Fruit fly (Drosophila melanogaster) whole organism, embryonic: ENCODE measurements around the gene ddbt.

Experiments used
- Abd-B ChIP-seq: fragments of 200-800 bp; sonication (Bioruptor generic); optimal IDR thresholded peaks from 2 replicates; lab custom pipeline; 2018; ENCODE audit warnings: missing biosample characterization, mild to moderate bottlenecking, missing genetic modification characterization, moderate library complexity
- B-H2 ChIP-seq: fragments of 200-800 bp; sonication (Bioruptor generic); optimal IDR thresholded peaks from 2 replicates; lab custom pipeline; 2018; ENCODE audit warnings: missing biosample characterization, mild to moderate bottlenecking, missing genetic modification characterization
- CG12299 ChIP-seq: fragments of 200-800 bp; sonication (Bioruptor generic); optimal IDR thresholded peaks from 2 replicates; lab custom pipeline; 2018; ENCODE audit warnings: missing biosample characterization, mild to moderate bottlenecking, missing genetic modification characterization
- CG13287 ChIP-seq: fragments of 200-800 bp; sonication (Bioruptor generic); IDR thresholded peaks from 2 replicates; pipeline ENCODE4 v1.3.6; 2022; ENCODE audit warnings: missing biosample characterization, missing genetic modification characterization; ENCODE audit not compliant: partially characterized antibody
- CG13624 ChIP-seq: fragments of 200-800 bp; sonication (Bioruptor generic); optimal IDR thresholded peaks from 2 replicates; lab custom pipeline; 2016; ENCODE audit warnings: missing biosample characterization, missing genetic modification characterization
- CG13894 ChIP-seq: fragments of 200-800 bp; sonication (Bioruptor generic); optimal IDR thresholded peaks from 3 replicates; lab custom pipeline; 2018; ENCODE audit warnings: missing biosample characterization, mild to moderate bottlenecking, missing genetic modification characterization, moderate library complexity
- CG14860 ChIP-seq: fragments of 200-800 bp; sonication (Bioruptor generic); IDR thresholded peaks from 3 replicates; pipeline ENCODE4 v1.3.6; 2022; ENCODE audit warnings: missing biosample characterization, missing genetic modification characterization; ENCODE audit not compliant: partially characterized antibody
- CG16779 ChIP-seq: fragments of 200-800 bp; sonication (Bioruptor generic); IDR thresholded peaks from 2 replicates; pipeline ENCODE4 v1.3.6; 2022; ENCODE audit warnings: missing biosample characterization, missing genetic modification characterization
- CG1792 ChIP-seq: fragments of 200-800 bp; sonication (Bioruptor generic); optimal IDR thresholded peaks from 2 replicates; lab custom pipeline; 2016; ENCODE audit warnings: missing biosample characterization, missing genetic modification characterization
- CG3995 ChIP-seq: fragments of 200-800 bp; sonication (Bioruptor generic); optimal IDR thresholded peaks from 3 replicates; lab custom pipeline; 2016; ENCODE audit warnings: missing biosample characterization, missing genetic modification characterization
- CG4707 ChIP-seq: fragments of 200-800 bp; sonication (Bioruptor generic); optimal IDR thresholded peaks from 2 replicates; lab custom pipeline; 2018; ENCODE audit warnings: missing biosample characterization, mild to moderate bottlenecking, missing genetic modification characterization, moderate library complexity
- CG7271 ChIP-seq: fragments of 200-800 bp; sonication (Bioruptor generic); optimal IDR thresholded peaks from 2 replicates; lab custom pipeline; 2018; ENCODE audit warnings: missing biosample characterization, mild to moderate bottlenecking, missing genetic modification characterization, moderate library complexity
- CG7372 ChIP-seq: fragments of 200-800 bp; sonication (Bioruptor generic); IDR thresholded peaks from 2 replicates; pipeline ENCODE4 v1.3.6; 2022; ENCODE audit warnings: missing biosample characterization, missing genetic modification characterization
- CG8089 ChIP-seq: fragments of 200-800 bp; sonication (Bioruptor generic); optimal IDR thresholded peaks from 3 replicates; lab custom pipeline; 2016; ENCODE audit warnings: missing biosample characterization, missing genetic modification characterization
- CG9727 ChIP-seq: fragments of 200-800 bp; sonication (Bioruptor generic); optimal IDR thresholded peaks from 3 replicates; lab custom pipeline; 2017; ENCODE audit warnings: missing biosample characterization, mild to moderate bottlenecking, missing genetic modification characterization
- Ets65A ChIP-seq: fragments of 200-800 bp; sonication (Bioruptor generic); peaks from one replicate; lab custom pipeline; 2016; ENCODE audit warnings: missing biosample characterization, missing genetic modification characterization
- Fer2 ChIP-seq: fragments of 200-800 bp; sonication (Bioruptor generic); optimal IDR thresholded peaks from 2 replicates; lab custom pipeline; 2018; ENCODE audit warnings: missing biosample characterization, mild to moderate bottlenecking, missing genetic modification characterization, moderate library complexity
- GATAe ChIP-seq: fragments of 200-800 bp; sonication (Bioruptor generic); conservative IDR thresholded peaks from 2 replicates; pipeline ENCODE4 v1.3.6; 2022; ENCODE audit warnings: missing biosample characterization, missing genetic modification characterization
- Hr3 ChIP-seq: fragments of 200-800 bp; sonication (Bioruptor generic); optimal IDR thresholded peaks from 3 replicates; lab custom pipeline; 2016; ENCODE audit warnings: missing biosample characterization, missing genetic modification characterization
- Hsf ChIP-seq: fragments of 200-800 bp; sonication (Bioruptor generic); optimal IDR thresholded peaks from 3 replicates; lab custom pipeline; 2016; ENCODE audit warnings: missing biosample characterization, missing genetic modification characterization
- Mrtf ChIP-seq: fragments of 200-800 bp; sonication (Bioruptor generic); IDR thresholded peaks from 3 replicates; pipeline ENCODE4 v1.3.6; 2022; ENCODE audit warnings: missing biosample characterization, missing genetic modification characterization
- NC2α ChIP-seq: fragments of 200-800 bp; sonication (Bioruptor generic); optimal IDR thresholded peaks from 2 replicates; lab custom pipeline; 2016; ENCODE audit warnings: missing biosample characterization, missing genetic modification characterization
- NC2β ChIP-seq: fragments of 200-800 bp; sonication (Bioruptor generic); optimal IDR thresholded peaks from 2 replicates; lab custom pipeline; 2016; ENCODE audit warnings: missing biosample characterization, missing genetic modification characterization
- Oaz ChIP-seq: fragments of 200-800 bp; sonication (Bioruptor generic); IDR thresholded peaks from 2 replicates; pipeline ENCODE4 v1.3.6; 2022; ENCODE audit warnings: missing biosample characterization, missing genetic modification characterization
- ac ChIP-seq: fragments of 200-800 bp; sonication (Bioruptor generic); optimal IDR thresholded peaks from 3 replicates; lab custom pipeline; 2017; ENCODE audit warnings: missing biosample characterization, mild to moderate bottlenecking, missing genetic modification characterization
- chn ChIP-seq: fragments of 200-800 bp; sonication (Bioruptor generic); optimal IDR thresholded peaks from 2 replicates; lab custom pipeline; 2016; ENCODE audit warnings: missing biosample characterization, missing genetic modification characterization
- en ChIP-seq: fragments of 200-800 bp; sonication (Bioruptor generic); optimal IDR thresholded peaks from 2 replicates; lab custom pipeline; 2016; ENCODE audit warnings: missing biosample characterization, missing genetic modification characterization
- esg ChIP-seq: fragments of 200-800 bp; sonication (Bioruptor generic); conservative IDR thresholded peaks from 2 replicates; pipeline ENCODE4 v1.3.6; 2022; ENCODE audit warnings: missing biosample characterization, missing genetic modification characterization
- exex ChIP-seq: fragments of 200-800 bp; sonication (Bioruptor generic); optimal IDR thresholded peaks from 4 replicates; lab custom pipeline; 2018; ENCODE audit warnings: missing biosample characterization, mild to moderate bottlenecking, missing genetic modification characterization, moderate library complexity
- fd3F ChIP-seq: fragments of 200-800 bp; sonication (Bioruptor generic); optimal IDR thresholded peaks from 2 replicates; lab custom pipeline; 2018; ENCODE audit warnings: missing biosample characterization, mild to moderate bottlenecking, missing genetic modification characterization, moderate library complexity
- ftz-f1 ChIP-seq: fragments of 200-800 bp; sonication (Bioruptor generic); optimal IDR thresholded peaks from 2 replicates; lab custom pipeline; 2016; ENCODE audit warnings: missing biosample characterization, missing genetic modification characterization
- h ChIP-seq: fragments of >200 bp; optimal IDR thresholded peaks from 2 replicates; lab custom pipeline; 2017
- ken ChIP-seq: fragments of 200-800 bp; sonication (Bioruptor generic); IDR thresholded peaks from 3 replicates; pipeline ENCODE4 v1.3.6; 2022; ENCODE audit warnings: missing biosample characterization, missing genetic modification characterization
- kni ChIP-seq: fragments of 200-800 bp; sonication (Bioruptor generic); optimal IDR thresholded peaks from 3 replicates; lab custom pipeline; 2017; ENCODE audit warnings: mild to moderate bottlenecking, missing biosample characterization, missing genetic modification reagents, missing genetic modification characterization
- lola ChIP-seq, 3 experiments: fragments of >200 bp in 2 of 3; fragments of 200-800 bp in 1 of 3; sonication (Bioruptor generic) in 1 of 3; optimal IDR thresholded peaks; 2 replicates each; lab custom pipeline; 2017 to 2019; ENCODE audit warnings: missing biosample characterization in 3 of 3, missing genetic modification characterization in 3 of 3, mild to moderate bottlenecking in 1 of 3, moderate library complexity in 1 of 3
- maf-S ChIP-seq: fragments of 200-800 bp; sonication (Bioruptor generic); optimal IDR thresholded peaks from 2 replicates; lab custom pipeline; 2016; ENCODE audit warnings: missing biosample characterization, missing genetic modification characterization
- nom ChIP-seq: fragments of 200-800 bp; sonication (Bioruptor generic); optimal IDR thresholded peaks from 2 replicates; lab custom pipeline; 2017; ENCODE audit warnings: missing biosample characterization, missing genetic modification characterization, mild to moderate bottlenecking, moderate library complexity, missing genetic modification reagents
- oc ChIP-seq: fragments of 200-800 bp; sonication (Bioruptor generic); optimal IDR thresholded peaks from 2 replicates; lab custom pipeline; 2018; ENCODE audit warnings: missing biosample characterization, mild to moderate bottlenecking, missing genetic modification characterization, moderate library complexity
- onecut ChIP-seq: fragments of 200-800 bp; sonication (Bioruptor generic); IDR thresholded peaks from 2 replicates; pipeline ENCODE4 v1.3.6; 2022; ENCODE audit warnings: missing biosample characterization, missing genetic modification characterization
- pan ChIP-seq, 4 experiments: fragments of >200 bp in 3 of 4; fragments of 200-800 bp in 1 of 4; sonication (Bioruptor generic) in 1 of 4; optimal IDR thresholded peaks in 3 of 4; IDR thresholded peaks in 1 of 4; 2 replicates each; pipeline versions ENCODE4 v1.3.6 to Lab custom; 2017 to 2022; ENCODE audit warnings: missing biosample characterization in 2 of 4, missing genetic modification characterization in 2 of 4, mixed read lengths in 1 of 4
- psq ChIP-seq: fragments of 200-800 bp; sonication (Bioruptor generic); optimal IDR thresholded peaks from 2 replicates; lab custom pipeline; 2017; ENCODE audit warnings: missing biosample characterization, missing genetic modification characterization
- sima ChIP-seq: fragments of 200-800 bp; sonication (Bioruptor generic); optimal IDR thresholded peaks from 2 replicates; lab custom pipeline; 2016; ENCODE audit warnings: missing biosample characterization, missing genetic modification characterization
- sisA ChIP-seq: fragments of 200-800 bp; sonication (Bioruptor generic); IDR thresholded peaks from 2 replicates; pipeline ENCODE4 v1.3.6; 2022; ENCODE audit warnings: missing biosample characterization, missing genetic modification characterization
- tio ChIP-seq: fragments of 200-800 bp; sonication (Bioruptor generic); optimal IDR thresholded peaks from 2 replicates; lab custom pipeline; 2017; ENCODE audit warnings: missing biosample characterization, missing genetic modification characterization, inconsistent platforms
- ttk ChIP-seq: fragments of 200-800 bp; sonication (Bioruptor generic); IDR thresholded peaks from 2 replicates; pipeline ENCODE4 v2.1.2; 2022; ENCODE audit warnings: missing biosample characterization, missing genetic modification characterization
- vnd ChIP-seq: fragments of 200-800 bp; sonication (Bioruptor generic); IDR thresholded peaks from 3 replicates; pipeline ENCODE4 v1.3.6; 2022; ENCODE audit warnings: missing biosample characterization, missing genetic modification characterization; ENCODE audit not compliant: partially characterized antibody
- z ChIP-seq: fragments of 200-800 bp; sonication (Bioruptor generic); IDR thresholded peaks from 3 replicates; pipeline ENCODE4 v1.3.6; 2022; ENCODE audit warnings: missing biosample characterization, missing genetic modification characterization
- zen ChIP-seq: fragments of 200-800 bp; sonication (Bioruptor generic); optimal IDR thresholded peaks from 3 replicates; lab custom pipeline; 2018; ENCODE audit warnings: missing biosample characterization, mild to moderate bottlenecking, missing genetic modification characterization, moderate library complexity
- zen2 ChIP-seq: fragments of 200-800 bp; sonication (Bioruptor generic); IDR thresholded peaks from 3 replicates; pipeline ENCODE4 v1.3.6; 2022; ENCODE audit warnings: missing biosample characterization, missing genetic modification characterization; ENCODE audit not compliant: partially characterized antibody

ddbt gene

dm6 chr3L:319145-320009 is 2.5 kb downstream of the ddbt start, which contains the start of gene fwd (continued):
- TF ChIP-seq tio (GFP tag; lab: Kevin White, UChicago) (no peak), CG13287 (GFP tag; lab: Robert Waterston, UW) (no peak; the same call in 1 of the 2 replicates), sisA (no peak), zen (peak; percentile 59), Mrtf (GFP tag; lab: Robert Waterston, UW) (no peak), CG7372 (no peak), CG1792 (GFP tag; lab: Kevin White, UChicago) (no peak), onecut (GFP tag; lab: Robert Waterston, UW) (peak; percentile 74), ttk (GFP tag; lab: Robert Waterston, UW) (peak; percentile 14; the same call in 1 of the 2 replicates), psq (GFP tag; lab: Kevin White, UChicago) (no peak), CG9727 (GFP tag; lab: Kevin White, UChicago) (peak; percentile 54), en (GFP tag; lab: Kevin White, UChicago) (peak; percentile 12), CG14860 (GFP tag; lab: Robert Waterston, UW) (no peak), Fer2 (tag; lab: Kevin White, UChicago) (no peak), Ets65A (GFP tag; lab: Kevin White, UChicago) (no peak), z (peak; percentile 85), CG4707 (GFP tag; lab: Kevin White, UChicago) (no peak), Oaz (no peak), CG16779 (no peak), chn (peak; percentile 6), exex (tag; lab: Kevin White, UChicago) (no peak), fd3F (no peak), pan (optimal IDR thresholded peaks at IDR 0.05; lab: Kevin White, UChicago) (no peak), pan (GFP tag; optimal IDR thresholded peaks at IDR 0.05 in 1 of 2, IDR thresholded peaks at IDR 0.05 in 1 of 2) (no peak), Hr3 (GFP tag; lab: Kevin White, UChicago) (no peak), B-H2 (GFP tag; lab: Kevin White, UChicago) (peak; percentile 39), ftz-f1 (GFP tag; lab: Kevin White, UChicago) (peak; percentile 56), ken (no peak; the same call in 2 of the 3 replicates), maf-S (GFP tag; lab: Kevin White, UChicago) (no peak), CG13894 (tag; lab: Kevin White, UChicago) (peak; percentile 49), oc (peak; percentile 69), vnd (0 out of 3 replicates have a peak, but pooled peaks have one; percentile 11), nom (GFP tag; lab: Kevin White, UChicago) (peak; percentile 31), Hsf (GFP tag; lab: Kevin White, UChicago) (no peak), CG7271 (tag; lab: Kevin White, UChicago) (peak; percentile 77), Abd-B (no peak), CG13624 (peak; percentile 66), zen2 (GFP tag; lab: Robert Waterston, UW) (no peak), sima (GFP tag; lab: Kevin White, UChicago) (no peak), ac (GFP tag; lab: Kevin White, UChicago) (no peak), CG12299 (tag; lab: Kevin White, UChicago) (no peak), kni (GFP tag; lab: Kevin White, UChicago) (peak; percentile 34), CG3995 (GFP tag; lab: Kevin White, UChicago) (peak; percentile 30), esg (no peak), GATAe (GFP tag; lab: Robert Waterston, UW) (no peak), NC2α (GFP tag; lab: Kevin White, UChicago) (peak; percentile 2), NC2β (peak; percentile 27), h (lab: Kevin White, UChicago) (no peak), lola (GFP tag; optimal IDR thresholded peaks at IDR 0.05; lab: Kevin White, UChicago) (no peak), CG8089 (no peak)
